Worm (Caenorhabditis elegans) whole organism, L2 larva: ENCODE data around the gene ugt-62.
A peak's percentile ranks its signal among the peaks of the same experiment; 100 is the strongest.

Experiments used
- F13H6.1 ChIP-seq: sonication (generic microtip); optimal IDR thresholded peaks from 2 replicates; lab custom pipeline; 2016; ENCODE audit warnings: missing genetic modification characterization, missing compliant biosample characterization
- mab-5 ChIP-seq: fragments of 150-350 bp; optimal IDR thresholded peaks from 2 replicates; lab custom pipeline; 2014; ENCODE audit warnings: missing biosample characterization, missing genetic modification characterization
- nhr-237 ChIP-seq: fragments of 150-350 bp; optimal IDR thresholded peaks from 2 replicates; lab custom pipeline; 2014; ENCODE audit warnings: missing biosample characterization, missing genetic modification characterization
- unc-62 ChIP-seq: fragments of 150-350 bp; optimal IDR thresholded peaks from 2 replicates; lab custom pipeline; 2014; ENCODE audit warnings: missing biosample characterization, missing genetic modification reagents, missing genetic modification characterization

- TF ChIP-seq mab-5 (tag; lab: Kevin White, UChicago) (no peak), F13H6.1 (tag; lab: Kevin White, UChicago) (peak; percentile 13), nhr-237 (tag; lab: Kevin White, UChicago) (no peak), unc-62 (GFP tag; lab: Kevin White, UChicago) (no peak)
Measured at ce11 chrIII:4496085-4496484, 44.3 kb downstream of the ugt-62 start.
